Worm (Caenorhabditis elegans) whole organism, L4 larva: ENCODE measurements around the gene inx-2.

Source experiments
- D1046.2 ChIP-seq: fragments of 200-800 bp; sonication (Bioruptor generic); IDR thresholded peaks from 2 replicates; pipeline ENCODE4 v1.3.6; 2022; ENCODE audit warnings: missing genetic modification characterization, missing compliant biosample characterization
- F26F4.8 ChIP-seq: fragments of 200-800 bp; sonication (Bioruptor generic); conservative IDR thresholded peaks from 2 replicates; pipeline ENCODE4 v1.3.6; 2022; ENCODE audit warnings: missing genetic modification characterization, missing compliant biosample characterization
- T26A8.4 ChIP-seq: fragments of 200-800 bp; sonication (Bioruptor generic); IDR thresholded peaks from 2 replicates; pipeline ENCODE4 v1.3.6; 2022; ENCODE audit warnings: missing genetic modification characterization, missing compliant biosample characterization
- Y105C5A.15 ChIP-seq: fragments of 200-800 bp; sonication (Bioruptor generic); IDR thresholded peaks from 2 replicates; pipeline ENCODE4 v1.3.6; 2022; ENCODE audit warnings: missing genetic modification characterization, missing compliant biosample characterization
- arid-1 ChIP-seq: fragments of 200-800 bp; sonication (Bioruptor generic); conservative IDR thresholded peaks from 2 replicates; pipeline ENCODE4 v1.3.6; 2022; ENCODE audit warnings: missing genetic modification reagents, missing genetic modification characterization, missing compliant biosample characterization
- attf-4 ChIP-seq: sonication (generic microtip); optimal IDR thresholded peaks from 3 replicates; lab custom pipeline; 2017; ENCODE audit warnings: missing biosample characterization, missing genetic modification characterization
- ceh-28 ChIP-seq: fragments of 150-350 bp; optimal IDR thresholded peaks from 2 replicates; lab custom pipeline; 2014; ENCODE audit warnings: missing biosample characterization, missing genetic modification reagents, missing genetic modification characterization
- ceh-82 ChIP-seq: sonication (generic microtip); optimal IDR thresholded peaks from 2 replicates; lab custom pipeline; 2017; ENCODE audit warnings: missing biosample characterization, missing genetic modification characterization
- daf-12 ChIP-seq: fragments of 150-350 bp; optimal IDR thresholded peaks from 2 replicates; lab custom pipeline; 2014; ENCODE audit warnings: missing biosample characterization, missing genetic modification reagents, missing genetic modification characterization
- daf-16 ChIP-seq, 3 experiments: sonication (generic microtip); optimal IDR thresholded peaks; 2 replicates each; lab custom pipeline; 2016 to 2017; ENCODE audit warnings: missing genetic modification characterization in 3 of 3, missing genetic modification reagents in 3 of 3, mild to moderate bottlenecking in 2 of 3, missing compliant biosample characterization in 2 of 3, missing biosample characterization in 1 of 3, moderate library complexity in 1 of 3
- daf-8 ChIP-seq: fragments of 200-800 bp; sonication (Bioruptor generic); IDR thresholded peaks from 2 replicates; pipeline ENCODE4 v1.3.6; 2022; ENCODE audit warnings: missing genetic modification characterization, missing compliant biosample characterization
- dmd-6 ChIP-seq: fragments of 200-800 bp; sonication (Bioruptor generic); IDR thresholded peaks from 2 replicates; pipeline ENCODE4 v1.3.6; 2022; ENCODE audit warnings: missing genetic modification reagents, missing genetic modification characterization, missing compliant biosample characterization
- dpl-1 ChIP-seq: fragments of 150-350 bp; optimal IDR thresholded peaks from 2 replicates; lab custom pipeline; 2014; ENCODE audit warnings: missing biosample characterization, missing genetic modification reagents, missing genetic modification characterization
- dve-1 ChIP-seq: sonication (generic microtip); optimal IDR thresholded peaks from 2 replicates; lab custom pipeline; 2017; ENCODE audit warnings: antibody characterized with exemption, mild to moderate bottlenecking, missing genetic modification characterization, missing compliant biosample characterization; ENCODE audit not compliant: insufficient read depth
- egl-27 ChIP-seq: sonication (generic microtip); optimal IDR thresholded peaks from 3 replicates; lab custom pipeline; 2017; ENCODE audit warnings: missing biosample characterization, missing genetic modification reagents, missing genetic modification characterization
- egl-43 ChIP-seq: fragments of 200-800 bp; sonication (Bioruptor generic); IDR thresholded peaks from 2 replicates; pipeline ENCODE4 v1.3.6; 2022; ENCODE audit warnings: missing genetic modification reagents, missing genetic modification characterization, missing compliant biosample characterization
- fos-1 ChIP-seq: fragments of 150-350 bp; optimal IDR thresholded peaks from 2 replicates; lab custom pipeline; 2014; ENCODE audit warnings: missing biosample characterization, missing genetic modification characterization
- hif-1 ChIP-seq, 2 experiments: sonication (generic microtip); optimal IDR thresholded peaks; 2 replicates each; lab custom pipeline; 2016 to 2017; ENCODE audit warnings: missing compliant biosample characterization in 2 of 2, missing genetic modification characterization in 2 of 2, missing genetic modification reagents in 2 of 2, missing genotype in 2 of 2, mild to moderate bottlenecking in 1 of 2
- hlh-11 ChIP-seq: fragments of 200-800 bp; sonication (Bioruptor generic); optimal IDR thresholded peaks from 2 replicates; lab custom pipeline; 2018; ENCODE audit warnings: mild to moderate bottlenecking, missing genetic modification characterization, missing compliant biosample characterization
- hlh-30 ChIP-seq: sonication (generic microtip); optimal IDR thresholded peaks from 2 replicates; lab custom pipeline; 2017; ENCODE audit warnings: antibody characterized with exemption, mild to moderate bottlenecking, missing genetic modification characterization, missing compliant biosample characterization; ENCODE audit not compliant: insufficient read depth
- lim-7 ChIP-seq: fragments of 200-800 bp; sonication (Bioruptor generic); IDR thresholded peaks from 2 replicates; pipeline ENCODE4 v1.3.6; 2022; ENCODE audit warnings: missing genetic modification characterization, missing compliant biosample characterization
- lin-38 ChIP-seq: fragments of 200-800 bp; sonication (Bioruptor generic); IDR thresholded peaks from 2 replicates; pipeline ENCODE4 v1.3.6; 2022; ENCODE audit warnings: missing genetic modification reagents, missing genetic modification characterization, missing compliant biosample characterization
- lir-3 ChIP-seq: sonication (generic microtip); optimal IDR thresholded peaks from 2 replicates; lab custom pipeline; 2016; ENCODE audit warnings: mild to moderate bottlenecking, missing genetic modification characterization, missing compliant biosample characterization
- mdl-1 ChIP-seq, 2 experiments: fragments of 150-350 bp in 1 of 2; sonication (generic microtip) in 1 of 2; optimal IDR thresholded peaks; 2 replicates each; lab custom pipeline; 2014 to 2017; ENCODE audit warnings: missing biosample characterization in 2 of 2, missing genetic modification characterization in 2 of 2
- mdt-29 ChIP-seq: fragments of 200-800 bp; sonication (Bioruptor generic); IDR thresholded peaks from 2 replicates; pipeline ENCODE4 v1.3.6; 2022; ENCODE audit warnings: missing genetic modification reagents, missing genetic modification characterization, missing compliant biosample characterization
- mep-1 ChIP-seq: fragments of 150-350 bp; sonication (generic microtip); optimal IDR thresholded peaks from 3 replicates; lab custom pipeline; 2014; ENCODE audit warnings: missing biosample characterization, missing genetic modification characterization
- mxl-2 ChIP-seq: fragments of 200-800 bp; sonication (Bioruptor generic); conservative IDR thresholded peaks from 2 replicates; pipeline ENCODE4 v1.3.6; 2022; ENCODE audit warnings: missing genetic modification reagents, missing genetic modification characterization, missing compliant biosample characterization
- mxl-3 ChIP-seq: fragments of 200-800 bp; sonication (Bioruptor generic); optimal IDR thresholded peaks from 2 replicates; lab custom pipeline; 2018; ENCODE audit warnings: mild to moderate bottlenecking, missing genetic modification characterization, missing compliant biosample characterization
- nhr-102 ChIP-seq: sonication (generic microtip); optimal IDR thresholded peaks from 2 replicates; lab custom pipeline; 2016; ENCODE audit warnings: mild to moderate bottlenecking, missing genetic modification characterization, moderate library complexity, missing compliant biosample characterization
- nhr-11 ChIP-seq: fragments of 150-350 bp; optimal IDR thresholded peaks from 2 replicates; lab custom pipeline; 2014; ENCODE audit warnings: missing biosample characterization, missing genetic modification characterization
- nhr-237 ChIP-seq: sonication (generic microtip); optimal IDR thresholded peaks from 2 replicates; lab custom pipeline; 2017; ENCODE audit warnings: missing biosample characterization, missing genetic modification characterization
- nhr-28 ChIP-seq: fragments of 150-350 bp; optimal IDR thresholded peaks from 2 replicates; lab custom pipeline; 2014; ENCODE audit warnings: missing biosample characterization, missing genetic modification characterization
- nhr-42 ChIP-seq: fragments of 200-800 bp; sonication (Bioruptor generic); IDR thresholded peaks from 2 replicates; pipeline ENCODE4 v1.3.6; 2022; ENCODE audit warnings: missing genetic modification characterization, missing compliant biosample characterization
- pha-4 ChIP-seq, 2 experiments: fragments of 150-350 bp in 1 of 2; fragments of 200-800 bp in 1 of 2; sonication (Bioruptor generic) in 1 of 2; IDR thresholded peaks in 1 of 2; optimal IDR thresholded peaks in 1 of 2; 2 replicates each; pipeline versions ENCODE4 v1.3.6 to Lab custom; 2014 to 2022; ENCODE audit warnings: missing genetic modification characterization in 2 of 2, missing genetic modification reagents in 2 of 2, missing biosample characterization in 1 of 2, missing compliant biosample characterization in 1 of 2
- pqm-1 ChIP-seq: sonication (generic microtip); optimal IDR thresholded peaks from 2 replicates; lab custom pipeline; 2017; ENCODE audit warnings: missing biosample characterization, missing genetic modification characterization
- saeg-2 ChIP-seq: fragments of 200-800 bp; sonication (Bioruptor generic); IDR thresholded peaks from 2 replicates; pipeline ENCODE4 v1.3.6; 2022; ENCODE audit warnings: missing genetic modification reagents, missing genetic modification characterization, missing compliant biosample characterization
- sdz-12 ChIP-seq: fragments of 200-800 bp; sonication (Bioruptor generic); optimal IDR thresholded peaks from 2 replicates; lab custom pipeline; 2018; ENCODE audit warnings: mild to moderate bottlenecking, missing genetic modification characterization, missing compliant biosample characterization
- skn-1 ChIP-seq: fragments of 150-350 bp; optimal IDR thresholded peaks from 2 replicates; lab custom pipeline; 2014; ENCODE audit warnings: missing biosample characterization, missing genetic modification characterization
- snpc-1.2 ChIP-seq: fragments of 200-800 bp; sonication (Bioruptor generic); IDR thresholded peaks from 2 replicates; pipeline ENCODE4 v1.3.6; 2022; ENCODE audit warnings: missing genetic modification reagents, missing genetic modification characterization, missing compliant biosample characterization
- spr-1 ChIP-seq: sonication (generic microtip); optimal IDR thresholded peaks from 2 replicates; lab custom pipeline; 2016; ENCODE audit warnings: mild to moderate bottlenecking, missing genetic modification characterization, missing compliant biosample characterization
- spr-3 ChIP-seq: fragments of 200-800 bp; sonication (Bioruptor generic); optimal IDR thresholded peaks from 2 replicates; lab custom pipeline; 2018; ENCODE audit warnings: mild to moderate bottlenecking, missing genetic modification characterization, missing compliant biosample characterization
- unc-130 ChIP-seq: sonication (generic microtip); optimal IDR thresholded peaks from 2 replicates; lab custom pipeline; 2016; ENCODE audit warnings: missing genetic modification reagents, missing genetic modification characterization, missing compliant biosample characterization
- unc-62 ChIP-seq, 3 experiments: fragments of 150-350 bp in 1 of 3; sonication (generic microtip); optimal IDR thresholded peaks in 2 of 3; peaks in 1 of 3; 1 replicate in 1 of 3; 2 replicates in 2 of 3; lab custom pipeline; 2014 to 2017; ENCODE audit warnings: missing biosample characterization in 3 of 3, missing genetic modification characterization in 3 of 3, missing genetic modification reagents in 3 of 3, missing genotype in 1 of 3
- zag-1 ChIP-seq: fragments of 150-350 bp; optimal IDR thresholded peaks from 2 replicates; lab custom pipeline; 2014; ENCODE audit warnings: missing biosample characterization, missing genetic modification characterization
- zfp-2 ChIP-seq: sonication (generic microtip); optimal IDR thresholded peaks from 2 replicates; lab custom pipeline; 2016; ENCODE audit warnings: mild to moderate bottlenecking, missing genetic modification characterization, missing compliant biosample characterization
- zip-11 ChIP-seq: fragments of 200-800 bp; sonication (Bioruptor generic); IDR thresholded peaks from 2 replicates; pipeline ENCODE4 v1.3.6; 2022; ENCODE audit warnings: missing genetic modification characterization, missing compliant biosample characterization
- ztf-11 ChIP-seq: fragments of 150-350 bp; optimal IDR thresholded peaks from 2 replicates; lab custom pipeline; 2014; ENCODE audit warnings: missing biosample characterization, missing genetic modification characterization

Gene inx-2

ce11 chrX:11345471-11345870 lies 48.9 kb upstream of the inx-2 start (continued):
- TF ChIP-seq fos-1 = no peak
- no peak for TF ChIP-seq mxl-2 (GFP tag; lab: Robert Waterston, UW)
- no peak for TF ChIP-seq lir-3 (tag; lab: Kevin White, UChicago)
- no peak for TF ChIP-seq daf-12 (tag; lab: Kevin White, UChicago)
- TF ChIP-seq spr-3 (GFP tag; lab: Kevin White, UChicago) = no peak
- no peak for TF ChIP-seq zip-11 (GFP tag; lab: Robert Waterston, UW)

ce11 chrX:11344899-11345298 lies 48.4 kb upstream of the inx-2 start:
- TF ChIP-seq unc-62 (GFP tag; optimal IDR thresholded peaks at IDR 0.05 in 1 of 2; lab: Kevin White, UChicago) (peak in 1 of 2 experiments; percentile 98), unc-62 (tag; optimal IDR thresholded peaks at IDR 0.05; lab: Kevin White, UChicago) (no peak), egl-27 (no peak), hlh-11 (tag; lab: Kevin White, UChicago) (peak; percentile 42), dpl-1 (GFP tag; lab: Kevin White, UChicago) (no peak), mxl-3 (GFP tag; lab: Kevin White, UChicago) (peak; percentile 54), nhr-42 (no peak), zag-1 (tag; lab: Kevin White, UChicago) (no peak), ceh-82 (tag; lab: Kevin White, UChicago) (no peak), saeg-2 (no peak), hlh-30 (peak; percentile 48), daf-16 (GFP tag; optimal IDR thresholded peaks at IDR 0.05; lab: Kevin White, UChicago) (peak in 1 of 2 experiments; percentile 47), daf-16 (tag; optimal IDR thresholded peaks at IDR 0.05; lab: Kevin White, UChicago) (peak; percentile 17), skn-1 (no peak), nhr-237 (tag; lab: Kevin White, UChicago) (no peak), hif-1 (tag; optimal IDR thresholded peaks at IDR 0.05; lab: Kevin White, UChicago) (peak in 1 of 2 experiments; percentile 16), nhr-11 (tag; lab: Kevin White, UChicago) (peak; percentile 33), F26F4.8 (GFP tag; lab: Robert Waterston, UW) (no peak), pqm-1 (tag; lab: Kevin White, UChicago) (no peak)

- TF ChIP-seq spr-1 (tag; lab: Kevin White, UChicago) (no peak), lim-7 (GFP tag; lab: Robert Waterston, UW) (no peak), mep-1 (no peak), hlh-30 (peak; percentile 37), T26A8.4 (GFP tag; lab: Robert Waterston, UW) (no peak), unc-130 (no peak), daf-8 (GFP tag; lab: Robert Waterston, UW) (no peak), mdl-1 (tag; optimal IDR thresholded peaks at IDR 0.05; lab: Kevin White, UChicago) (peak in 1 of 2 experiments; percentile 19), daf-16 (GFP tag; optimal IDR thresholded peaks at IDR 0.05; lab: Kevin White, UChicago) (no peak), daf-16 (tag; optimal IDR thresholded peaks at IDR 0.05; lab: Kevin White, UChicago) (peak; percentile 44), zfp-2 (tag; lab: Kevin White, UChicago) (no peak), nhr-237 (tag; lab: Kevin White, UChicago) (no peak), arid-1 (GFP tag; lab: Robert Waterston, UW) (no peak), dpl-1 (GFP tag; lab: Kevin White, UChicago) (no peak), mdt-29 (GFP tag; lab: Robert Waterston, UW) (no peak), D1046.2 (GFP tag; lab: Robert Waterston, UW) (no peak), egl-27 (no peak), dmd-6 (GFP tag; lab: Robert Waterston, UW) (0 out of 2 replicates have a peak, but pooled peaks have one; percentile 10), lin-38 (GFP tag; lab: Robert Waterston, UW) (no peak), ceh-28 (tag; lab: Kevin White, UChicago) (no peak), ztf-11 (no peak), nhr-102 (tag; lab: Kevin White, UChicago) (no peak), attf-4 (no peak), nhr-28 (tag; lab: Kevin White, UChicago) (peak; percentile 78), egl-43 (GFP tag; lab: Robert Waterston, UW) (no peak), pha-4 (GFP tag; IDR thresholded peaks at IDR 0.05; lab: Robert Waterston, UW) (0 out of 2 replicates have a peak, but pooled peaks have one; percentile 18), pha-4 (tag; optimal IDR thresholded peaks at IDR 0.05; lab: Kevin White, UChicago) (no peak), Y105C5A.15 (GFP tag; lab: Robert Waterston, UW) (no peak), snpc-1.2 (GFP tag; lab: Robert Waterston, UW) (no peak), dve-1 (tag; lab: Kevin White, UChicago) (peak; percentile 56), sdz-12 (GFP tag; lab: Kevin White, UChicago) (no peak)
Measured at ce11 chrX:11340478-11340877, 43.9 kb upstream of the inx-2 start.
